Fruit fly (Drosophila melanogaster): ENCODE results near the gene TP53INP.

Gene TP53INP

DNA sequence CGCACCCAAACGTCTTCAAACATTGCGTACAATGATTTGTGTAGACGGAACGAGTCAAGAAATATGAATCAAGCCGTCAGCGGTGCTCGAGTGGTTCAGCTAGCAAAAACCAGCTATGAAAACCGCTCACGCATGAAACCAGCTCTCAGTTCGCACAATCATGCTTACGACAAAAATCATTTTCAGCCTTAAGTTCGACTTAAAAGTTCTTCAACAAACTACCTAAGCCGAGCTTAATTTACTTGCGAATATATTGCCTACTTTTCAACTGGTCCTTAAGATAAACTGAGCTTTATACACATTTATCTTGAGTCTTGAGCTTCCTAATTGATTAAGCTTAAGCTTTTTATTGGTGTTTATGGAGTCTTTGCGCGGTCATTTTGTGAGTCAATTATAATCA, 33.4 kb downstream of the TP53INP start (continued):
- peak; percentile 64 for TF ChIP-seq Sry-β (GFP tag; optimal IDR thresholded peaks at IDR 0.05)
- TF ChIP-seq HHEX (GFP tag; optimal IDR thresholded peaks at IDR 0.05), result no peak
- no peak for TF ChIP-seq CG10366 (GFP tag; IDR thresholded peaks at IDR 0.05)
- TF ChIP-seq CG13894 (tag; optimal IDR thresholded peaks at IDR 0.05), result peak; percentile 37
- TF ChIP-seq CG31441 (GFP tag; IDR thresholded peaks at IDR 0.05), result no peak
- TF ChIP-seq pros (GFP tag; optimal IDR thresholded peaks at IDR 0.05), result peak; percentile 19
- TF ChIP-seq CG9609 (GFP tag; optimal IDR thresholded peaks at IDR 0.05), result no peak
- no peak for TF ChIP-seq ase (GFP tag; IDR thresholded peaks at IDR 0.05)
- 0 out of 4 replicates have a peak, but pooled peaks have one; percentile 17 for TF ChIP-seq Dll (GFP tag; IDR thresholded peaks at IDR 0.05; ENCODE audit: partially characterized antibody)
- TF ChIP-seq oc (tag; optimal IDR thresholded peaks at IDR 0.05), result peak; percentile 3
- TF ChIP-seq stwl (tag; optimal IDR thresholded peaks at IDR 0.05), result no peak

DNA sequence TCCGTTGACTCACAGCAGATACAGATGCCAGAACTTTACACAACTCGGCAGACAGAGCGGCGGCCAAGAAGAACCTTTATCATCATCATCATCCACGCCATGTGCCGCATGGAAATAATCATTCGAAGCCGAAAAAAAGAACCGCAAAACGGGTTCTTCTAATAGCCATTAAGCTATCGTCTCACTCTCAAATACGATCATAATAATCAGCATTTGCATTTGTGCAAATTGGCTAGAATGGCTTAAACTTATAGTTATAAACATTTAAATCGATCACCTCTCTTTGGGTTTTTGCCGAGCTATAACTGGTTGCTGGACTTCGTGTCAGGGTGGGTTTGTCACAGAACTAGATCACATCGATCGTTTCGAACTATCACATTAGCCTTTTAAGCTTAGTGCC, 35.4 kb downstream of the TP53INP start:
- no peak for TF ChIP-seq CG4854 (GFP tag; optimal IDR thresholded peaks at IDR 0.05)
- no peak for TF ChIP-seq mld (GFP tag; IDR thresholded peaks at IDR 0.05; ENCODE audit: partially characterized antibody)
- no peak for TF ChIP-seq Ptx1 (GFP tag; IDR thresholded peaks at IDR 0.05)
- peak; percentile 57; the same call in 1 of the 4 replicates for TF ChIP-seq chinmo (GFP tag; IDR thresholded peaks at IDR 0.05; ENCODE audit: partially characterized antibody)
- TF ChIP-seq MBD-R2 (GFP tag; IDR thresholded peaks at IDR 0.05), result no peak
- peak; percentile 83 for TF ChIP-seq abd-A (tag; optimal IDR thresholded peaks at IDR 0.05)
- TF ChIP-seq CG4730 (GFP tag; IDR thresholded peaks at IDR 0.05), result no peak
- TF ChIP-seq sqz (GFP tag; optimal IDR thresholded peaks at IDR 0.05), result no peak
- TF ChIP-seq shn (GFP tag; optimal IDR thresholded peaks at IDR 0.05), result no peak

- TF ChIP-seq CG4282 (GFP tag; optimal IDR thresholded peaks at IDR 0.05), result no peak
- no peak for TF ChIP-seq CTCF (GFP tag; optimal IDR thresholded peaks at IDR 0.05)
- TF ChIP-seq hbn (GFP tag; IDR thresholded peaks at IDR 0.05; ENCODE audit: partially characterized antibody), result no peak
- TF ChIP-seq hb (GFP tag; IDR thresholded peaks at IDR 0.05; ENCODE audit: partially characterized antibody), result no peak
- no peak for TF ChIP-seq nmo (GFP tag; optimal IDR thresholded peaks at IDR 0.05)
- no peak for TF ChIP-seq sens-2 (GFP tag; IDR thresholded peaks at IDR 0.05)
- TF ChIP-seq fd64A (GFP tag; optimal IDR thresholded peaks at IDR 0.05), result no peak
- no peak for TF ChIP-seq chinmo (GFP tag; IDR thresholded peaks at IDR 0.05; ENCODE audit: partially characterized antibody)
- no peak for TF ChIP-seq CG8388 (GFP tag; optimal IDR thresholded peaks at IDR 0.05)
- peak; percentile 73 for TF ChIP-seq Rfx (GFP tag; IDR thresholded peaks at IDR 0.05)
- peak; percentile 13 for TF ChIP-seq CG9817 (tag; optimal IDR thresholded peaks at IDR 0.05)
- peak; percentile 8 for TF ChIP-seq Camta (GFP tag; optimal IDR thresholded peaks at IDR 0.05)
- no peak for TF ChIP-seq CG12769 (tag; optimal IDR thresholded peaks at IDR 0.05)
- TF ChIP-seq ham (GFP tag; IDR thresholded peaks at IDR 0.05), result no peak
- no peak for TF ChIP-seq chn (GFP tag; optimal IDR thresholded peaks at IDR 0.05)
- TF ChIP-seq gsb-n (tag; optimal IDR thresholded peaks at IDR 0.05), result no peak
- TF ChIP-seq ab (GFP tag; optimal IDR thresholded peaks at IDR 0.05), result no peak
- no peak for TF ChIP-seq Taf1 (GFP tag; IDR thresholded peaks at IDR 0.05)
- TF ChIP-seq wdn (GFP tag; IDR thresholded peaks at IDR 0.05), result no peak
- no peak for TF ChIP-seq amos (GFP tag; IDR thresholded peaks at IDR 0.05; ENCODE audit: partially characterized antibody)
- TF ChIP-seq NFAT (GFP tag; IDR thresholded peaks at IDR 0.05), result peak; percentile 33; the same call in 1 of the 2 replicates
- TF ChIP-seq CG12071 (GFP tag; optimal IDR thresholded peaks at IDR 0.05), result no peak
- peak; percentile 46; the same call in 1 of the 2 replicates for TF ChIP-seq CG7372 (GFP tag; IDR thresholded peaks at IDR 0.05)
- TF ChIP-seq CG11247 (GFP tag; IDR thresholded peaks at IDR 0.05), result no peak
- no peak for TF ChIP-seq CG7786 (GFP tag; optimal IDR thresholded peaks at IDR 0.05)
- TF ChIP-seq CG1832 (GFP tag; optimal IDR thresholded peaks at IDR 0.05), result no peak
- no peak for TF ChIP-seq CG16813 (GFP tag; IDR thresholded peaks at IDR 0.05; ENCODE audit: partially characterized antibody)
- TF ChIP-seq CG1603 (tag; optimal IDR thresholded peaks at IDR 0.05), result no peak
- TF ChIP-seq pros (GFP tag; optimal IDR thresholded peaks at IDR 0.05), result no peak
- no peak for TF ChIP-seq CG6791 (GFP tag; IDR thresholded peaks at IDR 0.05; ENCODE audit: partially characterized antibody)
- TF ChIP-seq CG15011 (GFP tag; optimal IDR thresholded peaks at IDR 0.05), result peak; percentile 43
These were observed 39.1 kb downstream of the TP53INP start for dm6 chr3L:4445824-4446223.
